Worm (Caenorhabditis elegans): ENCODE data around the gene piit-1.
A peak's percentile ranks its signal among the peaks of the same experiment; 100 is the strongest.

Gene piit-1

ce11 chrV:11572803-11573490 is 37.0 kb downstream of the piit-1 start, which contains the start of the genes H12C20.7 and nhr-68 (continued):
- peak in 1 of 2 experiments; percentile 90 for TF ChIP-seq mdl-1 (tag; optimal IDR thresholded peaks at IDR 0.05)
- TF ChIP-seq skn-1 (tag; optimal IDR thresholded peaks at IDR 0.05), result peak; percentile 6
- no peak for TF ChIP-seq alr-1 (tag; optimal IDR thresholded peaks at IDR 0.05; ENCODE audit: borderline replicate concordance)
- no peak for TF ChIP-seq unc-86 (tag; optimal IDR thresholded peaks at IDR 0.05)
- TF ChIP-seq lin-14 (GFP tag; optimal IDR thresholded peaks at IDR 0.05), result peak; percentile 97
- TF ChIP-seq aly-2 (tag; optimal IDR thresholded peaks at IDR 0.05), result no peak
- TF ChIP-seq elt-3 (tag; optimal IDR thresholded peaks at IDR 0.05), result peak; percentile 84 to 99 (median 93)
- TF ChIP-seq sptf-1 (tag; optimal IDR thresholded peaks at IDR 0.05), result no peak
- peak; percentile 59 for TF ChIP-seq lin-39 (tag; optimal IDR thresholded peaks at IDR 0.05)
- no peak for TF ChIP-seq fkh-10 (GFP tag; optimal IDR thresholded peaks at IDR 0.05)
- no peak for TF ChIP-seq pax-3 (tag; optimal IDR thresholded peaks at IDR 0.05)
- no peak for TF ChIP-seq vab-15 (tag; optimal IDR thresholded peaks at IDR 0.05)
- TF ChIP-seq tlp-1 (tag; optimal IDR thresholded peaks at IDR 0.05), result no peak
- peak; percentile 82 for TF ChIP-seq grh-1 (GFP tag; IDR thresholded peaks at IDR 0.05)
- no peak for TF ChIP-seq nhr-28 (tag; optimal IDR thresholded peaks at IDR 0.05)
- TF ChIP-seq ces-1 (GFP tag; optimal IDR thresholded peaks at IDR 0.05), result no peak
- no peak for TF ChIP-seq nhr-11 (tag; optimal IDR thresholded peaks at IDR 0.05)
- TF ChIP-seq aha-1 (tag; optimal IDR thresholded peaks at IDR 0.05), result no peak
- TF ChIP-seq ztf-11 (tag; optimal IDR thresholded peaks at IDR 0.05), result no peak
- no peak for TF ChIP-seq unc-62 (GFP tag; optimal IDR thresholded peaks at IDR 0.05)
- TF ChIP-seq zag-1 (tag; optimal IDR thresholded peaks at IDR 0.05), result no peak
- no peak for TF ChIP-seq nhr-84 (tag; optimal IDR thresholded peaks at IDR 0.05)
- TF ChIP-seq fkh-8 (tag; optimal IDR thresholded peaks at IDR 0.05), result no peak
- TF ChIP-seq nhr-77 (tag; optimal IDR thresholded peaks at IDR 0.05), result no peak
- peak; percentile 38 to 68 for TF ChIP-seq egl-27 (tag; optimal IDR thresholded peaks at IDR 0.05)
- peak; percentile 99 for TF ChIP-seq elt-2 (tag; optimal IDR thresholded peaks at IDR 0.05)
- no peak for TF ChIP-seq efl-3 (GFP tag; optimal IDR thresholded peaks at IDR 0.05)
- peak; percentile 44; the same call in 1 of the 2 replicates for TF ChIP-seq mab-9 (GFP tag; IDR thresholded peaks at IDR 0.05)
- TF ChIP-seq lsy-2 (tag; optimal IDR thresholded peaks at IDR 0.05), result peak; percentile 58 to 76
- TF ChIP-seq ztf-4 (tag; optimal IDR thresholded peaks at IDR 0.05), result peak; percentile 95
- no peak for TF ChIP-seq Y116A8C.19 (tag; optimal IDR thresholded peaks at IDR 0.05; ENCODE audit: borderline replicate concordance)
- TF ChIP-seq pag-3 (tag; optimal IDR thresholded peaks at IDR 0.05; ENCODE audit: borderline replicate concordance, insufficient read depth), result no peak
- TF ChIP-seq rnt-1 (tag; optimal IDR thresholded peaks at IDR 0.05), result no peak
- TF ChIP-seq egl-13 (tag; optimal IDR thresholded peaks at IDR 0.05), result no peak
- TF ChIP-seq lin-15B (tag; optimal IDR thresholded peaks at IDR 0.05), result no peak
- no peak for TF ChIP-seq isw-1 (GFP tag; IDR thresholded peaks at IDR 0.05)
- peak; percentile 85 for TF ChIP-seq nhr-47 (tag; optimal IDR thresholded peaks at IDR 0.05)
- TF ChIP-seq dpl-1 (GFP tag; optimal IDR thresholded peaks at IDR 0.05), result peak in 2 of 3 experiments; percentile 8 to 45
- TF ChIP-seq ama-1 (optimal IDR thresholded peaks at IDR 0.05), result peak; percentile 54
- peak; percentile 46 for TF ChIP-seq hpl-2 (GFP tag; optimal IDR thresholded peaks at IDR 0.05)
- TF ChIP-seq tbx-2 (tag; optimal IDR thresholded peaks at IDR 0.05), result peak; percentile 76
- no peak for TF ChIP-seq nhr-12 (tag; optimal IDR thresholded peaks at IDR 0.05)
- TF ChIP-seq unc-130 (tag; optimal IDR thresholded peaks at IDR 0.05), result peak; percentile 72
- TF ChIP-seq hlh-17 (GFP tag; optimal IDR thresholded peaks at IDR 0.05; ENCODE audit: borderline replicate concordance), result no peak
- no peak for TF ChIP-seq fkh-4 (tag; optimal IDR thresholded peaks at IDR 0.05; ENCODE audit: borderline replicate concordance)
- peak; percentile 97 for TF ChIP-seq nhr-90 (tag; optimal IDR thresholded peaks at IDR 0.05; ENCODE audit: poor library complexity)
- TF ChIP-seq mep-1 (tag; optimal IDR thresholded peaks at IDR 0.05), result no peak
- TF ChIP-seq efl-1 (optimal IDR thresholded peaks at IDR 0.05), result peak; percentile 10 to 38
- TF ChIP-seq efl-1 (GFP tag; optimal IDR thresholded peaks at IDR 0.05 in 1 of 2), result peak in 1 of 2 experiments; percentile 94
- TF ChIP-seq sup-37 (GFP tag; optimal IDR thresholded peaks at IDR 0.05), result no peak
- TF ChIP-seq hlh-4 (tag; optimal IDR thresholded peaks at IDR 0.05), result no peak
- no peak for TF ChIP-seq F16B12.6 (tag; optimal IDR thresholded peaks at IDR 0.05)
